Worm (Caenorhabditis elegans): ENCODE measurements around the gene elc-2.

elc-2 gene

ce11 chrX:1777988-1778387, at the start of gene elc-2:
TSS of gene elc-2 (minus strand) at chrX:1778088.
- TF ChIP-seq zip-2 (tag; optimal IDR thresholded peaks at IDR 0.05): no peak
- no peak for TF ChIP-seq F49E8.2 (tag; optimal IDR thresholded peaks at IDR 0.05; ENCODE audit: borderline replicate concordance)
- no peak for TF ChIP-seq madf-9 (GFP tag; conservative IDR thresholded peaks at IDR 0.05)
- no peak for TF ChIP-seq spr-3 (GFP tag; optimal IDR thresholded peaks at IDR 0.05)
- TF ChIP-seq F44E2.7 (GFP tag; IDR thresholded peaks at IDR 0.05): no peak
- TF ChIP-seq egl-43 (GFP tag; IDR thresholded peaks at IDR 0.05): no peak
- TF ChIP-seq set-16 (GFP tag; IDR thresholded peaks at IDR 0.05): no peak
- TF ChIP-seq R02D3.7 (tag; optimal IDR thresholded peaks at IDR 0.05): no peak
- TF ChIP-seq hlh-30 (tag; optimal IDR thresholded peaks at IDR 0.05; ENCODE audit: insufficient read depth): no peak
- TF ChIP-seq saeg-2 (GFP tag; IDR thresholded peaks at IDR 0.05): no peak
- no peak for TF ChIP-seq snpc-4 (tag; optimal IDR thresholded peaks at IDR 0.05)
- TF ChIP-seq madf-5 (GFP tag; IDR thresholded peaks at IDR 0.05): no peak
- no peak for TF ChIP-seq Y105C5A.15 (GFP tag; IDR thresholded peaks at IDR 0.05)
- TF ChIP-seq T20F7.1 (GFP tag; optimal IDR thresholded peaks at IDR 0.05): no peak

DNA sequence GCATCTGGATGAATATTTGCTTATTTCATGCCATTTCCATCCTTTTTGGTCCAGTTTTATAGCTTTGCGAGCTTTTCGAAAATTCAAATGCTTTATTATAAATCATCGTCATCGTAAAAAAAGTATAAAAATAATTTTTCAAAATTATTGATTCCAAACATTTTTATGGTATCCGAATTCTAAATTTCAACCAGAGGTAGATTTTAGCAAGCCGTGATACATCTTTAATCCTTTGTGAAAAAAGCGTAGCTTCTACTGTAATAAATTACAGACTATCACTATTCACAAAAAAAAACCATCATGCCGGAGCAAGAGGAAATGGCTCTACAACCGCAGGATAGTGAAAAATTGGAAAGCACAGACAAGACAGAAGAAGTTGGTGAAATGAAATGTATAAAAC, 48.3 kb upstream of the elc-2 start, which contains the start of gene C14E2.1:
Gene C14E2.1, plus strand, starts transcription at position 301 of the 400 bp plus-strand sequence.
- TF ChIP-seq cey-2 (tag; optimal IDR thresholded peaks at IDR 0.05; ENCODE audit: borderline replicate concordance, insufficient read depth) (no peak), nhr-6 (tag; optimal IDR thresholded peaks at IDR 0.05) (no peak), lin-13 (GFP tag; optimal IDR thresholded peaks at IDR 0.05) (no peak), F49E8.2 (tag; optimal IDR thresholded peaks at IDR 0.05; ENCODE audit: borderline replicate concordance) (no peak), zip-11 (GFP tag; IDR thresholded peaks at IDR 0.05) (no peak), fkh-10 (GFP tag; optimal IDR thresholded peaks at IDR 0.05) (no peak), sdz-12 (GFP tag; optimal IDR thresholded peaks at IDR 0.05) (no peak), ceh-62 (tag; optimal IDR thresholded peaks at IDR 0.05) (no peak), ceh-44 (GFP tag; IDR thresholded peaks at IDR 0.05) (no peak), dmd-8 (GFP tag; IDR thresholded peaks at IDR 0.05) (no peak), ZK546.5 (tag; optimal IDR thresholded peaks at IDR 0.05) (no peak), vab-7 (GFP tag; IDR thresholded peaks at IDR 0.05) (no peak), duxl-1 (tag; optimal IDR thresholded peaks at IDR 0.05; ENCODE audit: poor library complexity) (no peak), ceh-32 (tag; optimal IDR thresholded peaks at IDR 0.05; ENCODE audit: poor library complexity) (no peak), nhr-102 (tag; optimal IDR thresholded peaks at IDR 0.05) (no peak), mxl-3 (GFP tag; optimal IDR thresholded peaks at IDR 0.05) (no peak)

- TF ChIP-seq dmd-9 (GFP tag; IDR thresholded peaks at IDR 0.05): no peak
- TF ChIP-seq aha-1 (tag): peak; percentile 5
Measured at ce11 chrX:1825290-1825832, 47.5 kb upstream of the elc-2 start, which contains the start of gene C14E2.5. TSS of gene C14E2.5 (minus strand) at chrX:1825340.

ce11 chrX:1821235-1821634, 43.3 kb upstream of the elc-2 start, which contains the start of gene C14E2.4:
TSS of gene C14E2.4 (minus strand) at chrX:1821335.
- no peak for TF ChIP-seq madf-9 (GFP tag; conservative IDR thresholded peaks at IDR 0.05)
- no peak for TF ChIP-seq dve-1 (tag; optimal IDR thresholded peaks at IDR 0.05; ENCODE audit: insufficient read depth)
- TF ChIP-seq gei-8 (GFP tag; optimal IDR thresholded peaks at IDR 0.05): no peak
- no peak for TF ChIP-seq nhr-237 (tag; optimal IDR thresholded peaks at IDR 0.05)

- no peak for TF ChIP-seq set-16 (GFP tag; IDR thresholded peaks at IDR 0.05)
- TF ChIP-seq dmd-6 (GFP tag; IDR thresholded peaks at IDR 0.05): no peak
- TF ChIP-seq mep-1 (tag; optimal IDR thresholded peaks at IDR 0.05): no peak
- no peak for TF ChIP-seq pqm-1 (tag; optimal IDR thresholded peaks at IDR 0.05)
- no peak for TF ChIP-seq dpl-1 (GFP tag; optimal IDR thresholded peaks at IDR 0.05)
- TF ChIP-seq D1046.2 (GFP tag; IDR thresholded peaks at IDR 0.05): no peak
- no peak for TF ChIP-seq madf-5 (GFP tag; IDR thresholded peaks at IDR 0.05)
- TF ChIP-seq mdt-29 (GFP tag; IDR thresholded peaks at IDR 0.05): no peak
- TF ChIP-seq Y75B8A.6 (GFP tag; IDR thresholded peaks at IDR 0.05): no peak
- no peak for TF ChIP-seq ZK337.2 (GFP tag; IDR thresholded peaks at IDR 0.05)
- TF ChIP-seq R02D3.7 (tag; optimal IDR thresholded peaks at IDR 0.05): no peak
- no peak for TF ChIP-seq daf-8 (GFP tag; IDR thresholded peaks at IDR 0.05)
- no peak for TF ChIP-seq aly-2 (tag; optimal IDR thresholded peaks at IDR 0.05)
- TF ChIP-seq arid-1 (GFP tag; conservative IDR thresholded peaks at IDR 0.05): no peak
- no peak for TF ChIP-seq nhr-42 (GFP tag; IDR thresholded peaks at IDR 0.05)
Measured at ce11 chrX:1816106-1816505, 38.2 kb upstream of the elc-2 start, which contains the start of gene C14E2.7. TSS of gene C14E2.7 (plus strand) at chrX:1816406.
